Fruit fly (Drosophila melanogaster) whole organism, embryonic: ENCODE data around the gene Iru.
A peak's percentile ranks its signal among the peaks of the same experiment; 100 is the strongest.

Experiments used
- BtbVII ChIP-seq: fragments of 200-800 bp; sonication (Bioruptor generic); optimal IDR thresholded peaks from 3 replicates; lab custom pipeline; 2017; ENCODE audit warnings: missing biosample characterization, mild to moderate bottlenecking, missing genetic modification characterization
- CG12769 ChIP-seq: fragments of 200-800 bp; sonication (Bioruptor generic); optimal IDR thresholded peaks from 2 replicates; lab custom pipeline; 2019; ENCODE audit warnings: missing biosample characterization, mild to moderate bottlenecking, missing genetic modification characterization, moderate library complexity
- CG14014 ChIP-seq: fragments of 200-800 bp; sonication (Bioruptor generic); IDR thresholded peaks from 2 replicates; pipeline ENCODE4 v1.3.6; 2022; ENCODE audit warnings: missing biosample characterization, missing genetic modification characterization
- CG17612 ChIP-seq: fragments of 200-800 bp; sonication (Bioruptor generic); IDR thresholded peaks from 2 replicates; pipeline ENCODE4 v1.3.6; 2022; ENCODE audit warnings: missing biosample characterization, missing genetic modification characterization
- CG8765 ChIP-seq: fragments of 200-800 bp; sonication (Bioruptor generic); IDR thresholded peaks from 2 replicates; pipeline ENCODE4 v1.3.6; 2022; ENCODE audit warnings: missing biosample characterization, missing genetic modification characterization
- Dfd ChIP-seq, 2 experiments: fragments of >200 bp; optimal IDR thresholded peaks; 2 replicates each; lab custom pipeline; 2017; ENCODE audit warnings: missing biosample characterization in 2 of 2, missing genetic modification characterization in 2 of 2
- ash1 ChIP-seq: fragments of 200-800 bp; sonication (Bioruptor generic); optimal IDR thresholded peaks from 2 replicates; lab custom pipeline; 2018; ENCODE audit warnings: missing biosample characterization, mild to moderate bottlenecking, missing genetic modification characterization
- jing ChIP-seq: fragments of 200-800 bp; sonication (Bioruptor generic); optimal IDR thresholded peaks from 2 replicates; lab custom pipeline; 2018; ENCODE audit warnings: missing biosample characterization, mild to moderate bottlenecking, missing genetic modification characterization
- pb ChIP-seq: fragments of 200-800 bp; sonication (Bioruptor generic); optimal IDR thresholded peaks from 3 replicates; lab custom pipeline; 2016; ENCODE audit warnings: missing biosample characterization, missing genetic modification characterization
- sens-2 ChIP-seq: fragments of 200-800 bp; sonication (Bioruptor generic); IDR thresholded peaks from 2 replicates; pipeline ENCODE4 v1.3.6; 2022; ENCODE audit warnings: missing biosample characterization, missing genetic modification characterization
- tll ChIP-seq, 2 experiments: fragments of 200-800 bp in 1 of 2; fragments of >200 bp in 1 of 2; sonication (Bioruptor generic) in 1 of 2; optimal IDR thresholded peaks; 2 replicates each; lab custom pipeline; 2017 to 2019; ENCODE audit warnings: missing biosample characterization in 2 of 2, missing genetic modification characterization in 2 of 2, mild to moderate bottlenecking in 1 of 2, moderate library complexity in 1 of 2

- TF ChIP-seq CG17612 (GFP tag; lab: Robert Waterston, UW) (no peak), Dfd (GFP tag; optimal IDR thresholded peaks at IDR 0.05; lab: Kevin White, UChicago) (no peak), pb (GFP tag; lab: Kevin White, UChicago) (no peak), tll (GFP tag; optimal IDR thresholded peaks at IDR 0.05; lab: Kevin White, UChicago) (no peak), BtbVII (no peak), CG12769 (peak; percentile 89), CG8765 (GFP tag; lab: Robert Waterston, UW) (no peak), CG14014 (GFP tag; lab: Robert Waterston, UW) (no peak), sens-2 (GFP tag; lab: Robert Waterston, UW) (no peak), ash1 (GFP tag; lab: Kevin White, UChicago) (no peak), jing (no peak)
Observed at dm6 chr3R:9001720-9002240, 4.5 kb upstream of the Iru start.
